Fruit fly (Drosophila melanogaster) whole organism, embryonic: ENCODE measurements around the gene GstO2.

Experiments used
- CG10979 ChIP-seq: fragments of 200-800 bp; sonication (Bioruptor generic); optimal IDR thresholded peaks from 2 replicates; lab custom pipeline; 2018; ENCODE audit warnings: missing biosample characterization, mild to moderate bottlenecking, missing genetic modification characterization, moderate library complexity
- CG11247 ChIP-seq: fragments of 200-800 bp; sonication (Bioruptor generic); IDR thresholded peaks from 2 replicates; pipeline ENCODE4 v1.3.6; 2022; ENCODE audit warnings: missing biosample characterization, missing genetic modification characterization
- CG13123 ChIP-seq: fragments of 200-800 bp; sonication (Bioruptor generic); optimal IDR thresholded peaks from 2 replicates; lab custom pipeline; 2016; ENCODE audit warnings: missing biosample characterization, missing genetic modification characterization
- CG18262 ChIP-seq: fragments of 200-800 bp; optimal IDR thresholded peaks from 3 replicates; lab custom pipeline; 2019; ENCODE audit warnings: missing biosample characterization, mild to moderate bottlenecking, missing genetic modification characterization, moderate library complexity
- CG2199 ChIP-seq: fragments of 200-800 bp; sonication (Bioruptor generic); IDR thresholded peaks from 3 replicates; pipeline ENCODE4 v1.3.6; 2022; ENCODE audit warnings: missing biosample characterization, missing genetic modification characterization
- CG3065 ChIP-seq: fragments of 200-800 bp; sonication (Bioruptor generic); optimal IDR thresholded peaks from 2 replicates; lab custom pipeline; 2016; ENCODE audit warnings: missing biosample characterization, missing genetic modification characterization
- CG34376 ChIP-seq: fragments of 200-800 bp; sonication (Bioruptor generic); optimal IDR thresholded peaks from 2 replicates; lab custom pipeline; 2018; ENCODE audit warnings: missing biosample characterization, mild to moderate bottlenecking, missing genetic modification characterization
- CG5180 ChIP-seq: fragments of 200-800 bp; sonication (Bioruptor generic); optimal IDR thresholded peaks from 3 replicates; lab custom pipeline; 2017; ENCODE audit warnings: missing biosample characterization, missing genetic modification characterization, mild to moderate bottlenecking, moderate library complexity, missing genetic modification reagents
- Dad ChIP-seq: fragments of 200-800 bp; sonication (Bioruptor generic); optimal IDR thresholded peaks from 3 replicates; lab custom pipeline; 2016; ENCODE audit warnings: missing biosample characterization, missing genetic modification characterization
- Dll ChIP-seq: fragments of 200-800 bp; sonication (Bioruptor generic); IDR thresholded peaks from 4 replicates; pipeline ENCODE4 v1.3.6; 2022; ENCODE audit warnings: missing biosample characterization, missing genetic modification characterization; ENCODE audit not compliant: partially characterized antibody
- HLHmδ ChIP-seq: fragments of 200-800 bp; sonication (Bioruptor generic); optimal IDR thresholded peaks from 2 replicates; lab custom pipeline; 2018; ENCODE audit warnings: missing biosample characterization, mild to moderate bottlenecking, missing genetic modification characterization, moderate library complexity
- Hand ChIP-seq: fragments of 200-800 bp; sonication (Bioruptor generic); optimal IDR thresholded peaks from 2 replicates; lab custom pipeline; 2017; ENCODE audit warnings: mild to moderate bottlenecking, missing biosample characterization, missing genetic modification reagents, missing genetic modification characterization
- Med ChIP-seq: fragments of 200-800 bp; sonication (Bioruptor generic); peaks from one replicate; lab custom pipeline; 2016; ENCODE audit warnings: missing biosample characterization, missing genetic modification characterization, mild to moderate bottlenecking, inconsistent platforms, moderate library complexity
- Nf-YA ChIP-seq: fragments of 200-800 bp; sonication (Bioruptor generic); IDR thresholded peaks from 2 replicates; pipeline ENCODE4 v1.3.6; 2022; ENCODE audit warnings: missing biosample characterization, missing genetic modification characterization
- Pdp1 ChIP-seq, 2 experiments: fragments of 200-800 bp; sonication (Bioruptor generic); optimal IDR thresholded peaks; 3 replicates each; lab custom pipeline; 2016; ENCODE audit warnings: missing biosample characterization in 2 of 2, missing genetic modification characterization in 2 of 2, mild to moderate bottlenecking in 1 of 2, moderate library complexity in 1 of 2
- Sry-β ChIP-seq: fragments of 200-800 bp; sonication (Bioruptor generic); optimal IDR thresholded peaks from 2 replicates; lab custom pipeline; 2018; ENCODE audit warnings: missing biosample characterization, mild to moderate bottlenecking, missing genetic modification characterization, moderate library complexity
- Trl ChIP-seq, 3 experiments: fragments of >200 bp in 2 of 3; fragments of 200-800 bp in 1 of 3; sonication (Bioruptor generic) in 1 of 3; optimal IDR thresholded peaks; 2 replicates in 1 of 3; 3 replicates in 2 of 3; lab custom pipeline; 2016 to 2017; ENCODE audit warnings: missing biosample characterization in 1 of 3, missing genetic modification characterization in 1 of 3
- Usf ChIP-seq: fragments of 200-800 bp; sonication (Bioruptor generic); optimal IDR thresholded peaks from 2 replicates; lab custom pipeline; 2017; ENCODE audit warnings: missing genotype, missing biosample characterization, missing genetic modification characterization
- Xrp1 ChIP-seq: fragments of 200-800 bp; sonication (Bioruptor generic); IDR thresholded peaks from 2 replicates; pipeline ENCODE4 v1.3.6; 2022; ENCODE audit warnings: missing biosample characterization, missing genetic modification characterization
- YL-1 ChIP-seq: fragments of 200-800 bp; sonication (Bioruptor generic); optimal IDR thresholded peaks from 3 replicates; lab custom pipeline; 2017; ENCODE audit warnings: missing biosample characterization, mild to moderate bottlenecking, missing genetic modification characterization
- abd-A ChIP-seq: fragments of 200-800 bp; sonication (Bioruptor generic); optimal IDR thresholded peaks from 3 replicates; lab custom pipeline; 2019; ENCODE audit warnings: missing biosample characterization, mild to moderate bottlenecking, missing genetic modification characterization, moderate library complexity
- bab2 ChIP-seq: fragments of 200-800 bp; sonication (Bioruptor generic); optimal IDR thresholded peaks from 2 replicates; lab custom pipeline; 2016; ENCODE audit warnings: missing biosample characterization, missing genetic modification characterization
- chinmo ChIP-seq: fragments of 200-800 bp; sonication (Bioruptor generic); IDR thresholded peaks from 4 replicates; pipeline ENCODE4 v1.3.6; 2022; ENCODE audit warnings: missing biosample characterization, missing genetic modification characterization; ENCODE audit not compliant: partially characterized antibody
- grau ChIP-seq: fragments of 200-800 bp; optimal IDR thresholded peaks from 3 replicates; lab custom pipeline; 2019; ENCODE audit warnings: missing biosample characterization, mild to moderate bottlenecking, missing genetic modification characterization, moderate library complexity
- grn ChIP-seq: fragments of 200-800 bp; sonication (Bioruptor generic); optimal IDR thresholded peaks from 3 replicates; lab custom pipeline; 2017; ENCODE audit warnings: missing biosample characterization, missing genetic modification characterization
- lbe ChIP-seq: fragments of 200-800 bp; sonication (Bioruptor generic); optimal IDR thresholded peaks from 2 replicates; lab custom pipeline; 2016; ENCODE audit warnings: missing biosample characterization, mild to moderate bottlenecking, missing genetic modification characterization
- p53 ChIP-seq: fragments of 200-800 bp; sonication (Bioruptor generic); optimal IDR thresholded peaks from 2 replicates; lab custom pipeline; 2016; ENCODE audit warnings: missing biosample characterization, missing genetic modification characterization
- pnt ChIP-seq: fragments of 200-800 bp; sonication (Bioruptor generic); optimal IDR thresholded peaks from 3 replicates; lab custom pipeline; 2016; ENCODE audit warnings: missing biosample characterization, missing genetic modification characterization
- row ChIP-seq: fragments of 200-800 bp; sonication (Bioruptor generic); IDR thresholded peaks from 3 replicates; pipeline ENCODE4 v1.3.6; 2022; ENCODE audit warnings: missing biosample characterization, missing genetic modification characterization
- salm ChIP-seq: fragments of 200-800 bp; sonication (Bioruptor generic); optimal IDR thresholded peaks from 2 replicates; lab custom pipeline; 2018; ENCODE audit warnings: missing biosample characterization, mild to moderate bottlenecking, missing genetic modification characterization
- sens ChIP-seq: fragments of 200-800 bp; sonication (Bioruptor generic); peaks from one replicate; lab custom pipeline; 2016; ENCODE audit warnings: missing biosample characterization, missing genetic modification characterization
- vvl ChIP-seq: fragments of 200-800 bp; sonication (Bioruptor generic); IDR thresholded peaks from 2 replicates; pipeline ENCODE4 v1.3.6; 2022; ENCODE audit warnings: missing biosample characterization, missing genetic modification characterization
- zfh2 ChIP-seq: fragments of 200-800 bp; sonication (Bioruptor generic); optimal IDR thresholded peaks from 2 replicates; lab custom pipeline; 2016; ENCODE audit warnings: missing biosample characterization, missing genetic modification characterization

GstO2 gene

DNA sequence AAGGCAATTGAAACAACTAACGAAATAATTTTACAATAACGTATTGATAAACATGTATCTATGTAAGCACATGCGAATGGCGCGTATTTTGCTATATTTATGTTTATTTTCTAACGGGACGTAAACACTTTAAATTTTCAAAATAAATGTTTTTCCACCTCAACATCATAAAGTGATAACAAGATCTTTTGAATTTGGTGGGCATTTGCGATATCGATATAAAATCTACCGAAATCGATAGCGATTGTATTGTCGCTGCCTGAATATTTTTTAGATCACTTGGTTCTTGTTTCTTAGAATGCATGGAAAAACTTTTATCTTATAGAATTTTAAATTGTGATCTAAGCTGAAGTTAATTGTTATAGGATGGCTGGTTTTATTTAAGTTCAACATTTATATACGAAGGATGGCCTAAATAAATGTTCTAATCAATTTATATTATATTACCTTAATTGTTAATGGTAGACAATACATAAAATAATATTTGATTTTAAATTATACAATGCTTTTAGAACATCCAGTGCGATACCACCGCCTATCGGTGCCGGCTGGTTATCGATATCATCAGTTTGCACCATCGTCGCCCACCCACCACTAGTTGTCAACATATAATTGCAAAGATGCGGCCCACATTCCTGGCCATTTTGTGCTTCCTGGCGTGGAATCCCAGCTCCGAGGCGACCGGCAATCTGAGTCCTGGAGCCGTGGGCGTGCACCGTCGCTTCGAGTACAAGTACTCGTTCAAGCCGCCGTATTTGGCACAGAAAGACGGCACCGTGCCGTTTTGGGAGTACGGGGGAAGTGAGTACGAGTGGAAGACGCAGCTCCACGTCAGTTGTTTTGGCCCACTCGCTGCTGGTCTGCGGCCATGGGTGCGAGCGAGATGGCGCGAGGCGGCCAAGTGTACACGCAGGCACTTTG lies 11.3 kb upstream of the GstO2 start, which contains the start of gene ergic53 (continued):
- TF ChIP-seq CG13123 (GFP tag; lab: Kevin White, UChicago) (no peak), Med (GFP tag; lab: Kevin White, UChicago) (peak; percentile 71), pnt (GFP tag; lab: Kevin White, UChicago) (no peak), Hand (GFP tag; lab: Kevin White, UChicago) (no peak), zfh2 (no peak), CG5180 (GFP tag; lab: Kevin White, UChicago) (no peak), HLHmδ (GFP tag; lab: Kevin White, UChicago) (no peak), CG18262 (peak; percentile 49), Dad (GFP tag; lab: Kevin White, UChicago) (no peak), CG11247 (GFP tag; lab: Robert Waterston, UW) (no peak), abd-A (tag; lab: Kevin White, UChicago) (no peak), YL-1 (peak; percentile 72), CG34376 (GFP tag; lab: Kevin White, UChicago) (peak; percentile 15), grau (tag; lab: Kevin White, UChicago) (peak; percentile 3), Sry-β (GFP tag; lab: Kevin White, UChicago) (no peak), Dll (GFP tag; lab: Robert Waterston, UW) (peak; percentile 78), Trl (optimal IDR thresholded peaks at IDR 0.05; lab: Kevin White, UChicago) (no peak), Trl (GFP tag; optimal IDR thresholded peaks at IDR 0.05; lab: Kevin White, UChicago) (no peak), Nf-YA (GFP tag; lab: Robert Waterston, UW) (no peak), bab2 (GFP tag; lab: Kevin White, UChicago) (no peak)

DNA sequence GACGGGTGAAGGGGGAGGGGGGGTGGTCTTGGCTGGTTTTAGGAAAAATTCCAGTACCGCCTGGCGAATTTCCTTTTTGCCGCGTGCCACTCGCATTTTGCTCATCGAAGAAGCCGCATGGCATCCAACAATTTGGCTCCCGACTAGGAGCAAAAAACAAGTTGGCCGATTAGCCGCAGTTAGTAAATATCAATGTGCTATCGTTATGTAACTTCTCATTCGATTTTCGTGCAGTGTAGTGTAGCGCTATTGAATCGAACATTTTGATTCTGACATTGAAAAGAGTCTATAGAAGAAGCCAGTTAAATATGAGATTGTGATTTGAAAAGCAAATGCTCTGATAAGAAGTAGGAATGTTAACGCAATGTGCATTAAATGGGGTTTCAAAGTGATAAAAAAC lies 6.4 kb upstream of the GstO2 start:
- 0 out of 3 replicates have a peak, but pooled peaks have one; percentile 52 for TF ChIP-seq CG2199 (GFP tag; lab: Robert Waterston, UW)
- peak in 1 of 2 experiments; percentile 79 for TF ChIP-seq Pdp1 (GFP tag; optimal IDR thresholded peaks at IDR 0.05; lab: Kevin White, UChicago)
- TF ChIP-seq row (GFP tag; lab: Robert Waterston, UW): 0 out of 3 replicates have a peak, but pooled peaks have one; percentile 9
- TF ChIP-seq grn (GFP tag; lab: Kevin White, UChicago): peak; percentile 16
- TF ChIP-seq p53 (GFP tag; lab: Kevin White, UChicago): no peak
- TF ChIP-seq, all 482 proteins: peak for 4

DNA sequence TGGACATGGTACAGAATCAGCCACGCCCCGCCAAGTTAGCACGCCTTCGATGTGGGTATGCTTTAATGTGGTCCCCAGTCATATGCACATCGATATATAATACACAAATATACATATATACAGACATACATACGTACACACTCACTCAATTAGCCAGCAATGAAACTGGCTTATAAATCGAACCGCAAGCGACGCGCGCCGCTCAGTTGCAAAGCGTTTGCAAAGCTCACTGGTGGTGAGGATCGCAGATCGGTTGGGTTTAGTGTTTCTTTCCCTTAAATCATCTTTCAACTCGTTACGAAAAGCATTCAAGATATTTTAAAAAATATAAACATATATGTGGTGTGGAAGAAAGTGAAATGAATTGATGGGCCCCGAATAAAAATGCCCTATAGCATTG lies 5.2 kb upstream of the GstO2 start:
- TF ChIP-seq Xrp1 (GFP tag; lab: Robert Waterston, UW) (0 out of 2 replicates have a peak, but pooled peaks have one; percentile 8), lbe (peak; percentile 3), vvl (GFP tag; lab: Robert Waterston, UW) (peak; percentile 35; the same call in 1 of the 2 replicates), Usf (GFP tag; lab: Kevin White, UChicago) (no peak), salm (tag; lab: Kevin White, UChicago) (no peak), CG3065 (GFP tag; lab: Kevin White, UChicago) (no peak), CG11247 (GFP tag; lab: Robert Waterston, UW) (0 out of 2 replicates have a peak, but pooled peaks have one; percentile 6), sens (peak; percentile 74), chinmo (peak; percentile 55; the same call in 1 of the 4 replicates), CG10979 (tag; lab: Kevin White, UChicago) (no peak)
